Fruit fly (Drosophila melanogaster): ENCODE measurements around the gene jp.
A peak's percentile ranks its signal among the peaks of the same experiment; 100 is the strongest.

jp gene

DNA sequence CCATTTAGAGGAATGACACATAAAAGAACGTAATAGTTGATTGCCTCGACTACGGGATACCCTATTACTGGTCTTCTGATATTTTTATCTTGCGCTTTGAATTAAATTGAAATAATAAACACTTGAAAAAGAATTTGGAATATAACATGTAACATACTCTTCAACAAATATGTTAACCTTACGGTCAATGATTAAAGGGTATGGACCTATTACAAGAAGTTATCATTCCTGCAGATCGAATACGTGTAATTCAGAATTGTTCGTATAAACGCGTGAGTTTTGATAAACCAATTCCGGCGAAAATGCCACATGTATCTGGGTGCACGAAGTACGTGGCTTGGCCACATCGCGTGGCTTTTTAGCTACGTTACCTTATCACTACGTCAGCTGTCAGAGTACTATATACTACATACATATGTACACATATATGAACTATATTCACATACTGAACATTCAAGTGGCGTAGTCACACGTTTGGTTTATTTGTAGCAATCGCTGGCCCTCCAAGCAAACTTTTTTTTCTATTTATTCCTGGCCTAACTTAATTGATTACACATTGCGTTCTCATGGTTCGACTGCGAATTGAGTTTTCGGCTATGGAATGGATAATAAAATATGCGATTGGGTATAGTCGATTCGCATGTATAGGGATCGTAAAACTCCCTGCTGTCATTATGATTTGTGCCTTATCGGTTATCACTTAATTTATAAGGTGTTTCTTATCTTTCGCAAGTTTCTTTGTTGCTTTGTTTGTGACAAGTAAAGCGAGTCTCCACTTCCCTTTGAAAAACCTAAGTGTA is 68.2 kb downstream of the jp start (continued):
- TF ChIP-seq ci (GFP tag; IDR thresholded peaks at IDR 0.05) (peak; percentile 57; the same call in 2 of the 3 replicates), eve (GFP tag; optimal IDR thresholded peaks at IDR 0.05) (no peak), CG11398 (GFP tag; optimal IDR thresholded peaks at IDR 0.05) (no peak), CG11456 (GFP tag; IDR thresholded peaks at IDR 0.05) (peak; percentile 58; the same call in 1 of the 3 replicates), CG7372 (GFP tag; IDR thresholded peaks at IDR 0.05) (no peak), crc (GFP tag; optimal IDR thresholded peaks at IDR 0.05) (peak; percentile 63), CG17802 (tag; optimal IDR thresholded peaks at IDR 0.05) (no peak), CG3281 (GFP tag; optimal IDR thresholded peaks at IDR 0.05) (peak; percentile 74), E2f1 (GFP tag; IDR thresholded peaks at IDR 0.05) (peak; percentile 63), kay (GFP tag; optimal IDR thresholded peaks at IDR 0.05) (peak; percentile 83), CG32767 (GFP tag; IDR thresholded peaks at IDR 0.05) (peak; percentile 59; the same call in 1 of the 2 replicates), disco-r (GFP tag; optimal IDR thresholded peaks at IDR 0.05) (no peak), Lim3 (GFP tag; IDR thresholded peaks at IDR 0.05) (no peak), CG6175 (GFP tag; IDR thresholded peaks at IDR 0.05) (peak; percentile 15; the same call in 1 of the 3 replicates), CG14860 (GFP tag; IDR thresholded peaks at IDR 0.05; ENCODE audit: partially characterized antibody) (no peak), Xbp1 (GFP tag; optimal IDR thresholded peaks at IDR 0.05) (peak; percentile 51), CG10274 (GFP tag; optimal IDR thresholded peaks at IDR 0.05) (peak; percentile 37), Sry-δ (GFP tag; optimal IDR thresholded peaks at IDR 0.05) (peak; percentile 30), CG7745 (tag; optimal IDR thresholded peaks at IDR 0.05) (no peak), dysf (GFP tag; IDR thresholded peaks at IDR 0.05) (peak; percentile 81), CG15696 (tag; optimal IDR thresholded peaks at IDR 0.05) (peak; percentile 30), btn (GFP tag; optimal IDR thresholded peaks at IDR 0.05) (peak; percentile 43), caup (GFP tag; optimal IDR thresholded peaks at IDR 0.05; ENCODE audit: severe bottlenecking) (peak; percentile 64), CG2116 (GFP tag; optimal IDR thresholded peaks at IDR 0.05) (no peak), CG12155 (GFP tag; optimal IDR thresholded peaks at IDR 0.05) (peak; percentile 41), CG34224 (GFP tag; IDR thresholded peaks at IDR 0.05; ENCODE audit: partially characterized antibody) (no peak), usp (GFP tag; optimal IDR thresholded peaks at IDR 0.05) (no peak), zen2 (GFP tag; IDR thresholded peaks at IDR 0.05; ENCODE audit: partially characterized antibody) (no peak), unpg (GFP tag; optimal IDR thresholded peaks at IDR 0.05) (peak; percentile 46), CHES-1-like (GFP tag; optimal IDR thresholded peaks at IDR 0.05) (no peak), ap (GFP tag; IDR thresholded peaks at IDR 0.05) (peak; percentile 53; the same call in 1 of the 2 replicates), CG7963 (GFP tag; IDR thresholded peaks at IDR 0.05; ENCODE audit: partially characterized antibody) (no peak), CG16779 (GFP tag; IDR thresholded peaks at IDR 0.05) (no peak), CG7786 (GFP tag; optimal IDR thresholded peaks at IDR 0.05) (peak; percentile 41), Mes4 (GFP tag; optimal IDR thresholded peaks at IDR 0.05) (no peak), al (GFP tag; IDR thresholded peaks at IDR 0.05) (peak; percentile 39; the same call in 1 of the 2 replicates), CG4282 (GFP tag; optimal IDR thresholded peaks at IDR 0.05) (no peak), fd64A (GFP tag; optimal IDR thresholded peaks at IDR 0.05) (peak; percentile 16), BEAF-32 (GFP tag; optimal IDR thresholded peaks at IDR 0.05) (no peak), CG13424 (tag; optimal IDR thresholded peaks at IDR 0.05) (peak; percentile 32), HHEX (GFP tag; optimal IDR thresholded peaks at IDR 0.05) (peak; percentile 51), her (GFP tag; optimal IDR thresholded peaks at IDR 0.05) (no peak), CG15011 (GFP tag; optimal IDR thresholded peaks at IDR 0.05) (peak; percentile 25), ERR (GFP tag; optimal IDR thresholded peaks at IDR 0.05) (peak; percentile 56), Hr78 (GFP tag; optimal IDR thresholded peaks at IDR 0.05) (no peak), CG3163 (GFP tag; optimal IDR thresholded peaks at IDR 0.05) (no peak), CG10654 (GFP tag; optimal IDR thresholded peaks at IDR 0.05) (peak; percentile 64), nerfin-1 (tag; optimal IDR thresholded peaks at IDR 0.05) (peak; percentile 34), Tbp (GFP tag; optimal IDR thresholded peaks at IDR 0.05) (no peak)

Data from whole organism, embryonic.